Worm (Caenorhabditis elegans): ENCODE data around the gene sng-1.

ce11 chrX:7289565-7289964 is 37.8 kb upstream of the sng-1 start:
- TF ChIP-seq ZK546.5 (tag; optimal IDR thresholded peaks at IDR 0.05) (no peak), elt-2 (tag; optimal IDR thresholded peaks at IDR 0.05) (no peak), pqm-1 (tag; optimal IDR thresholded peaks at IDR 0.05) (no peak), zag-1 (tag; optimal IDR thresholded peaks at IDR 0.05) (no peak), lsy-12 (tag; optimal IDR thresholded peaks at IDR 0.05) (no peak), nhr-77 (tag; optimal IDR thresholded peaks at IDR 0.05) (no peak)
